Worm (Caenorhabditis elegans): ENCODE measurements around the gene F44A6.3.

Gene F44A6.3

DNA sequence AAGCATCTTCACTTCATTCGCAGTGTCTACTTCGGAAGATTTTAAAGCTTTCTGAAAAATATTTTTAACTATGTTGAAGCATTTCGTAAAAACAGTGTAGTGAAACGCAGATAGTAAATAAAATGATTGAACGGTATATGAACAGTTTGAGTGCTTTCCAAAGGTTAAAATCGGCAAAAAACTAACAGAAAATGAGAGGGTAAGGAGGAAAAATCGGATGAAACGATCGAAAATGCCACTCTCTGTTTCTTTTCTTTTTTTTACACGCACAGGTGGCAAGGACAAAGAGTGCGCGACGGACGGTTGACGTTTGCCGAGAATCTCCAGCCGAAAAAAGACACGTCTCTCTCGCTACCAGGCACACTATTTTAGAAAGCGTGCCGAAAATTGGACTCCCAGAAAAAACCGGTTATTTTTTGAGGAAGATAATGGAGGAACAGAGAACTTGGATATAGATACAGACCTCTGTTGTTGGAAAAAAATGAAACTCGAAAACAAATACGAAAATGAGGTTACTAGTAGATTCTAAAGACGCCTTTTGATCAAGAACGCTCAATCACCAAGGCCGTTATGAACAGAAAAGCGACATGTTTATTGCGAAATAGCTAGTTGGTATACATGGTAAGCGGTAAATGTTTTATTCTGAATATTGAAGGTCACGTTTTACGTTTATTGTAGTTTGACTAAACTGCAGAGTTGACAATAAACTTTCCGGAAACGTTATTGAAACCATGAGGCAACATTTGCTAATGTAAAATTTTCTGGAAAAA lies 18.1 kb upstream of the F44A6.3 start, which contains the start of gene myrf-2:
Gene myrf-2 (minus strand): TSS at position 51 of the 770 bp plus-strand sequence.
- TF ChIP-seq dmd-8 (GFP tag; IDR thresholded peaks at IDR 0.05) (no peak), F49E8.2 (tag; optimal IDR thresholded peaks at IDR 0.05; ENCODE audit: borderline replicate concordance) (no peak), mep-1 (tag; optimal IDR thresholded peaks at IDR 0.05) (peak; percentile 9), snpc-4 (tag; optimal IDR thresholded peaks at IDR 0.05) (no peak), mxl-2 (GFP tag; conservative IDR thresholded peaks at IDR 0.05) (no peak), mxl-3 (GFP tag; optimal IDR thresholded peaks at IDR 0.05) (peak; percentile 58), dve-1 (tag; optimal IDR thresholded peaks at IDR 0.05; ENCODE audit: insufficient read depth) (no peak), hmg-1.1 (GFP tag; IDR thresholded peaks at IDR 0.05) (no peak), nhr-48 (tag; optimal IDR thresholded peaks at IDR 0.05) (peak; percentile 20), unc-62 (GFP tag; optimal IDR thresholded peaks at IDR 0.05 in 1 of 2) (peak in 1 of 2 experiments; percentile 52), unc-62 (tag; optimal IDR thresholded peaks at IDR 0.05) (no peak), daf-12 (tag; optimal IDR thresholded peaks at IDR 0.05) (no peak), nhr-25 (tag; optimal IDR thresholded peaks at IDR 0.05; ENCODE audit: borderline replicate concordance, insufficient read depth) (no peak), mdl-1 (tag; optimal IDR thresholded peaks at IDR 0.05) (peak in 1 of 2 experiments; percentile 36), daf-19 (GFP tag; conservative IDR thresholded peaks at IDR 0.05) (no peak), hlh-11 (tag; optimal IDR thresholded peaks at IDR 0.05) (peak; percentile 58), lir-3 (tag; optimal IDR thresholded peaks at IDR 0.05) (no peak), nhr-28 (tag; optimal IDR thresholded peaks at IDR 0.05) (peak; percentile 48), hif-1 (tag; optimal IDR thresholded peaks at IDR 0.05) (no peak)

DNA sequence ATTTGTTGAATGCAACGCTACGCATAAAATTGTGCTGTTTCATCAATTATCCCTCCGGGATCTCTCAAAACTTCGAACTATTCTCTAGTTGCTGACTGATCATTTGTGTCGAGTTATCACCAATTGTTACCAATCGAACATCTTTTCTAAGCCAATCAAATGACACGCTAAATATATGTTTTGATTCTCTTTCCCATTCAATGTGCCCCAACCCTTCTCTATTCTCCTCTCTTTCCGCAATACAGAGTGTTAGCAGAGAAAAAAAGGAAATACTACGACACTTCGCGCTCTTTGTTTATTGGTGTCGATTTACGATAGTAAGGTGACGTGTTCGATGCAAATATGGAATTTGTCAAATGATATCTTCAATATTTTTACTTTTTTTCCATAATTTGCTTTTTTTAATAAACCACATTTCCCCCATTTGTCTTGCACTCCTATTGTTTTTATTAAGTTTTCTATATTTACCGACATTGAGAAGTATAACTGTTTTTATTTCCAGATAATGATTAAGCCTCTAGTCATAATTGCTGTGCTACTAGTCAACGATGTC lies 15.3 kb upstream of the F44A6.3 start, which contains the start of gene nucb-1:
Gene nucb-1 (plus strand): TSS at position 503 of the 553 bp plus-strand sequence.
- TF ChIP-seq mep-1 (tag; optimal IDR thresholded peaks at IDR 0.05) (peak; percentile 90), pha-4 (GFP tag; IDR thresholded peaks at IDR 0.05) (no peak), pha-4 (tag; optimal IDR thresholded peaks at IDR 0.05) (peak; percentile 66), dve-1 (tag; optimal IDR thresholded peaks at IDR 0.05; ENCODE audit: insufficient read depth) (peak; percentile 79), nhr-111 (GFP tag; optimal IDR thresholded peaks at IDR 0.05) (no peak), egl-27 (tag; optimal IDR thresholded peaks at IDR 0.05) (no peak), F26F4.8 (GFP tag; conservative IDR thresholded peaks at IDR 0.05) (no peak), unc-62 (GFP tag; optimal IDR thresholded peaks at IDR 0.05 in 1 of 2) (peak in 1 of 2 experiments; percentile 88), unc-62 (tag; optimal IDR thresholded peaks at IDR 0.05) (no peak), daf-16 (GFP tag; optimal IDR thresholded peaks at IDR 0.05) (no peak), daf-16 (tag; optimal IDR thresholded peaks at IDR 0.05) (peak; percentile 50), nhr-77 (tag; optimal IDR thresholded peaks at IDR 0.05) (peak; percentile 69), nhr-6 (tag; optimal IDR thresholded peaks at IDR 0.05) (peak; percentile 82), rbr-2 (tag; optimal IDR thresholded peaks at IDR 0.05) (peak; percentile 65), aha-1 (tag) (peak; percentile 59), T20F7.1 (GFP tag; optimal IDR thresholded peaks at IDR 0.05) (peak; percentile 98), nhr-28 (tag; optimal IDR thresholded peaks at IDR 0.05) (peak; percentile 78), hlh-30 (tag; optimal IDR thresholded peaks at IDR 0.05; ENCODE audit: insufficient read depth) (peak; percentile 78), hlh-11 (tag; optimal IDR thresholded peaks at IDR 0.05) (peak; percentile 72), T26A8.4 (GFP tag; IDR thresholded peaks at IDR 0.05) (peak; percentile 39; the same call in 1 of the 2 replicates), ama-1 (optimal IDR thresholded peaks at IDR 0.05) (no peak), mdl-1 (tag; optimal IDR thresholded peaks at IDR 0.05) (peak in 1 of 2 experiments; percentile 28), dmd-6 (GFP tag; IDR thresholded peaks at IDR 0.05) (peak; percentile 33; the same call in 1 of the 2 replicates), hmg-1.1 (GFP tag; IDR thresholded peaks at IDR 0.05) (peak; percentile 62), nhr-11 (tag; optimal IDR thresholded peaks at IDR 0.05) (peak; percentile 72), lsy-2 (tag; optimal IDR thresholded peaks at IDR 0.05) (peak; percentile 15 to 90), mxl-3 (GFP tag; optimal IDR thresholded peaks at IDR 0.05) (peak; percentile 60), dpl-1 (GFP tag; optimal IDR thresholded peaks at IDR 0.05) (peak; percentile 41), duxl-1 (tag; optimal IDR thresholded peaks at IDR 0.05; ENCODE audit: poor library complexity) (peak; percentile 28), mes-2 (tag; optimal IDR thresholded peaks at IDR 0.05; ENCODE audit: poor library complexity, severe bottlenecking) (peak; percentile 81), nhr-25 (tag; optimal IDR thresholded peaks at IDR 0.05; ENCODE audit: borderline replicate concordance, insufficient read depth) (peak; percentile 39), daf-19 (GFP tag; conservative IDR thresholded peaks at IDR 0.05) (no peak), hif-1 (tag; optimal IDR thresholded peaks at IDR 0.05) (peak in 1 of 2 experiments; percentile 37), Y105C5A.15 (GFP tag; IDR thresholded peaks at IDR 0.05) (no peak), R02D3.7 (tag; optimal IDR thresholded peaks at IDR 0.05) (peak; percentile 59), lin-39 (tag; optimal IDR thresholded peaks at IDR 0.05) (no peak)
